Fruit fly (Drosophila melanogaster): Measurements from ENCODE around the gene Pgant2.

Pgant2 gene

dm6 chr2L:3444789-3445188, 18.3 kb upstream of the Pgant2 start:
- TF ChIP-seq ovo (GFP tag; optimal IDR thresholded peaks at IDR 0.05) (no peak), CG7101 (tag; optimal IDR thresholded peaks at IDR 0.05) (no peak), kay (GFP tag; ENCODE audit: borderline replicate concordance) (no peak), Crg-1 (GFP tag; optimal IDR thresholded peaks at IDR 0.05) (no peak), tj (GFP tag; optimal IDR thresholded peaks at IDR 0.05) (no peak), CG5204 (GFP tag; optimal IDR thresholded peaks at IDR 0.05) (no peak), bab1 (GFP tag; optimal IDR thresholded peaks at IDR 0.05) (no peak), cic (GFP tag; optimal IDR thresholded peaks at IDR 0.05) (no peak), Clk (GFP tag; optimal IDR thresholded peaks at IDR 0.05) (no peak), CG7045 (GFP tag; optimal IDR thresholded peaks at IDR 0.05) (no peak), CG11617 (GFP tag; optimal IDR thresholded peaks at IDR 0.05) (no peak), Hr96 (GFP tag; optimal IDR thresholded peaks at IDR 0.05) (no peak), CG14711 (tag; optimal IDR thresholded peaks at IDR 0.05) (no peak), pad (GFP tag; optimal IDR thresholded peaks at IDR 0.05) (no peak), CG1620 (GFP tag; optimal IDR thresholded peaks at IDR 0.05) (no peak), CG33017 (tag; optimal IDR thresholded peaks at IDR 0.05) (no peak), CG12768 (GFP tag; optimal IDR thresholded peaks at IDR 0.05) (no peak), cnc (optimal IDR thresholded peaks at IDR 0.05) (no peak), toe (GFP tag; optimal IDR thresholded peaks at IDR 0.05) (no peak)

dm6 chr2L:3441673-3442072, 15.2 kb upstream of the Pgant2 start:
- no peak for TF ChIP-seq cnc (optimal IDR thresholded peaks at IDR 0.05)
- no peak for TF ChIP-seq cic (GFP tag; optimal IDR thresholded peaks at IDR 0.05)
- TF ChIP-seq CG7101 (tag; optimal IDR thresholded peaks at IDR 0.05), result no peak
- no peak for TF ChIP-seq Clk (GFP tag; optimal IDR thresholded peaks at IDR 0.05)

DNA sequence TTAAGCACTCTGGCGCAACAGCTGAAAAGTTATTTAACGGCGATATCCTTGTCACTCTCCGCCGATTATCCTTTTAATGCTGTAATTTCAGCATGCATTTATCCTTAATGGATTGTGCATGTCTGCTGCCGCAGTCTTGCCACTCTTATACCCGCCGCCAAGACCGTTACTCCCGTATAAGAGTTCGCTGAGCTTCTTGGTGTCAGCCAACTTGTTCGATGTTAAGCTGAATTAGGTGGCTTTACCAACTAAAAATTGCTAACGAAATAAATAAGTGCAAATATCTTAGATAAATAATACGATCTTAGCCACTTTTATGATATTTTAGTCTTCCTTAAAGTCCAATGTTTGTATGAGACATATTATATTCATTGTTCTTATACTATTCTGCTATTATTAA, 14.6 kb upstream of the Pgant2 start:
- TF ChIP-seq CG14711 (tag; optimal IDR thresholded peaks at IDR 0.05), result no peak
- no peak for TF ChIP-seq bab1 (GFP tag; optimal IDR thresholded peaks at IDR 0.05)
- no peak for TF ChIP-seq CG33017 (tag; optimal IDR thresholded peaks at IDR 0.05)
- no peak for TF ChIP-seq Mnt (GFP tag; optimal IDR thresholded peaks at IDR 0.05)
- TF ChIP-seq ovo (GFP tag; optimal IDR thresholded peaks at IDR 0.05), result no peak
- no peak for TF ChIP-seq CG7045 (GFP tag; optimal IDR thresholded peaks at IDR 0.05)

DNA sequence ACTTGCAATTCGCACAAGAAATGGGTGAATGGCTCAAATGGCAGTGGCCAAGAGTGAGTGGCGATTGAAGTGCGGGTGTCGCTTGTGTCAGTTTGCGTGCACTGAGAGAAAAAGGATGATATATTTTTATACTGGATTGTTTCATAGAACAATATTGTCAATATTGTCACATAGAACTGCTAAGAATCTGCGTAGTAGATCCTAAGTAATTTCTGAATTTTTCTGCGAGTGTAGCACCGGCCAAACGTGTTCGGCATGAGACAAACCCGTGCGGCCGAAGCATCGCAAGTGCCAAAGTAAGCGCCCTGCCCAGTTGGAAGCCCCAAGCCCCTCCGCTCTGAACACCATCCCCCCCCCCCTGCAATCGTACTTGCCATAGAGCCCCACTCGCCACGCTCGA, 13.8 kb upstream of the Pgant2 start:
- TF ChIP-seq CG33017 (tag; optimal IDR thresholded peaks at IDR 0.05) (no peak), bab1 (GFP tag; optimal IDR thresholded peaks at IDR 0.05) (no peak), CG12768 (GFP tag; optimal IDR thresholded peaks at IDR 0.05) (no peak), CG11617 (GFP tag; optimal IDR thresholded peaks at IDR 0.05) (no peak), kay (GFP tag; ENCODE audit: borderline replicate concordance) (no peak), CG1620 (GFP tag; optimal IDR thresholded peaks at IDR 0.05) (no peak), pad (GFP tag; optimal IDR thresholded peaks at IDR 0.05) (no peak), CG7045 (GFP tag; optimal IDR thresholded peaks at IDR 0.05) (no peak), ovo (GFP tag; optimal IDR thresholded peaks at IDR 0.05) (no peak), tj (GFP tag; optimal IDR thresholded peaks at IDR 0.05) (no peak), cnc (optimal IDR thresholded peaks at IDR 0.05) (no peak), Hr96 (GFP tag; optimal IDR thresholded peaks at IDR 0.05) (no peak)

- TF ChIP-seq Crg-1 (GFP tag; optimal IDR thresholded peaks at IDR 0.05), result no peak
- TF ChIP-seq Clk (GFP tag; optimal IDR thresholded peaks at IDR 0.05), result no peak
- TF ChIP-seq pad (GFP tag; optimal IDR thresholded peaks at IDR 0.05), result no peak
- TF ChIP-seq CG1620 (GFP tag; optimal IDR thresholded peaks at IDR 0.05), result no peak
- no peak for TF ChIP-seq tj (GFP tag; optimal IDR thresholded peaks at IDR 0.05)
- no peak for TF ChIP-seq kay (GFP tag; ENCODE audit: borderline replicate concordance)
- no peak for TF ChIP-seq CG14711 (tag; optimal IDR thresholded peaks at IDR 0.05)
- TF ChIP-seq toe (GFP tag; optimal IDR thresholded peaks at IDR 0.05), result no peak
- TF ChIP-seq CG7045 (GFP tag; optimal IDR thresholded peaks at IDR 0.05), result no peak
- TF ChIP-seq CG12768 (GFP tag; optimal IDR thresholded peaks at IDR 0.05), result no peak
- TF ChIP-seq bab1 (GFP tag; optimal IDR thresholded peaks at IDR 0.05), result no peak
- TF ChIP-seq cic (GFP tag; optimal IDR thresholded peaks at IDR 0.05), result no peak
- no peak for TF ChIP-seq Mnt (GFP tag; optimal IDR thresholded peaks at IDR 0.05)
- TF ChIP-seq Hr96 (GFP tag; optimal IDR thresholded peaks at IDR 0.05), result no peak
- no peak for TF ChIP-seq cnc (optimal IDR thresholded peaks at IDR 0.05)
- TF ChIP-seq CG5204 (GFP tag; optimal IDR thresholded peaks at IDR 0.05), result no peak
Observed at dm6 chr2L:3439502-3439901, 13.0 kb upstream of the Pgant2 start.

dm6 chr2L:3438078-3438477, 11.6 kb upstream of the Pgant2 start:
- TF ChIP-seq toe (GFP tag; optimal IDR thresholded peaks at IDR 0.05) (no peak), cic (GFP tag; optimal IDR thresholded peaks at IDR 0.05) (no peak), Mnt (GFP tag; optimal IDR thresholded peaks at IDR 0.05) (no peak), CG7101 (tag; optimal IDR thresholded peaks at IDR 0.05) (no peak), Crg-1 (GFP tag; optimal IDR thresholded peaks at IDR 0.05) (no peak), CG1620 (GFP tag; optimal IDR thresholded peaks at IDR 0.05) (no peak), kay (GFP tag; ENCODE audit: borderline replicate concordance) (no peak), pad (GFP tag; optimal IDR thresholded peaks at IDR 0.05) (no peak), CG11617 (GFP tag; optimal IDR thresholded peaks at IDR 0.05) (no peak), tj (GFP tag; optimal IDR thresholded peaks at IDR 0.05) (no peak), CG33017 (tag; optimal IDR thresholded peaks at IDR 0.05) (no peak), CG5204 (GFP tag; optimal IDR thresholded peaks at IDR 0.05) (no peak), bab1 (GFP tag; optimal IDR thresholded peaks at IDR 0.05) (no peak)

DNA sequence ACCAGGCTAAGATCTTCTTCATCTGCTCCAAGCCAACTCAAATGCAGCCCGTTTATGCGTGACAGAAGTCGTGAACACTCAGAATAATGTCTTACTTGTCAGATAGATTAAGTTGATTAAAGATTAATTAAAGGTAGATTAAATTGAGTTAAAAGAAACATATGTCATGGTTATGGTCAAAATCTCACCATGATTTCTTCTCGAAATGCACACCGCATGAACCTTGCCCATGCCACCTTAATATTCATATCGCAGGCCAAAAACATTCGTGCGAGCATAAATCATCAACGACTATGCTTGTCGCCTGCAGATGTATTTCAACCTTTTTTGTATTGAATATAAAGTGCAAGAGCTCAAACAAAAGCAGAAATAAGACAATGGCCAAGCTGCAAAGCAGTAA, 10.5 kb upstream of the Pgant2 start:
- no peak for TF ChIP-seq kay (GFP tag; ENCODE audit: borderline replicate concordance)
- TF ChIP-seq Clk (GFP tag; optimal IDR thresholded peaks at IDR 0.05), result no peak
- no peak for TF ChIP-seq CG7101 (tag; optimal IDR thresholded peaks at IDR 0.05)
- no peak for TF ChIP-seq CG7045 (GFP tag; optimal IDR thresholded peaks at IDR 0.05)
- TF ChIP-seq ovo (GFP tag; optimal IDR thresholded peaks at IDR 0.05), result no peak
- no peak for TF ChIP-seq cnc (optimal IDR thresholded peaks at IDR 0.05)
- TF ChIP-seq CG14711 (tag; optimal IDR thresholded peaks at IDR 0.05), result peak; percentile 3
- no peak for TF ChIP-seq Hr96 (GFP tag; optimal IDR thresholded peaks at IDR 0.05)
- no peak for TF ChIP-seq cic (GFP tag; optimal IDR thresholded peaks at IDR 0.05)
- no peak for TF ChIP-seq Crg-1 (GFP tag; optimal IDR thresholded peaks at IDR 0.05)
- no peak for TF ChIP-seq CG1620 (GFP tag; optimal IDR thresholded peaks at IDR 0.05)
- no peak for TF ChIP-seq CG11617 (GFP tag; optimal IDR thresholded peaks at IDR 0.05)
- no peak for TF ChIP-seq CG12768 (GFP tag; optimal IDR thresholded peaks at IDR 0.05)
- peak; percentile 25 for TF ChIP-seq CG33017 (tag; optimal IDR thresholded peaks at IDR 0.05)
- no peak for TF ChIP-seq tj (GFP tag; optimal IDR thresholded peaks at IDR 0.05)

All from whole organism, adult.